Worm (Caenorhabditis elegans): Measurements from ENCODE around the gene F29G6.1.

DNA sequence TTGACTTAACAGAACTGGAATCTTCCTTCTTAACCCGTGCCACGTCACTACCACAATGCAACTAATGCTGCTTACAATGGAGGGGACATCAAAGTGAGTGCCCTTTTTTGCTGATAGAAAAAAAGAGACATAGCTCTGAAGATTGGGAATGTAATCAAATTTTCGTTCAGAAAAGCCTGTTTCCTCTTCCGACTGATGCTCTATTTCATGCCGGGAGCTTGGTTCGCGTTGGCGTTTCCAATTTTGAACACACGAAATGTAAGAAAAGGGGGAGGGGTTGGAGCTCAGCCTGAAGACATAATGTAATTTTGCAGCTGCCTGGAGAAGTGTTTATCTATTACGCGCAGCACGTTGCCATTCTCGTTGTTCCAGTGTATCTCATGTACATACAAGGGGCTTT is 56.1 kb downstream of the F29G6.1 start:
- TF ChIP-seq skn-1 (tag; optimal IDR thresholded peaks at IDR 0.05) = no peak
- no peak for TF ChIP-seq egl-27 (tag; optimal IDR thresholded peaks at IDR 0.05)
